Worm (Caenorhabditis elegans) whole organism, L4 larva: Measurements from ENCODE around the gene M163.10.

Experiments
- Y75B8A.6 ChIP-seq: fragments of 200-800 bp; sonication (Bioruptor generic); IDR thresholded peaks from 2 replicates; pipeline ENCODE4 v1.3.6; 2022; ENCODE audit warnings: missing genetic modification reagents, missing genetic modification characterization, missing compliant biosample characterization
- ZK546.5 ChIP-seq, 2 experiments: sonication (generic microtip); optimal IDR thresholded peaks; 2 replicates each; lab custom pipeline; 2017; ENCODE audit warnings: missing biosample characterization in 2 of 2, missing genetic modification characterization in 2 of 2
- aha-1 ChIP-seq: fragments of 150-350 bp; peaks from one replicate; lab custom pipeline; 2014; ENCODE audit warnings: missing biosample characterization, missing genetic modification characterization
- arid-1 ChIP-seq: fragments of 200-800 bp; sonication (Bioruptor generic); conservative IDR thresholded peaks from 2 replicates; pipeline ENCODE4 v1.3.6; 2022; ENCODE audit warnings: missing genetic modification reagents, missing genetic modification characterization, missing compliant biosample characterization
- attf-4 ChIP-seq: sonication (generic microtip); optimal IDR thresholded peaks from 3 replicates; lab custom pipeline; 2017; ENCODE audit warnings: missing biosample characterization, missing genetic modification characterization
- ceh-20 ChIP-seq: fragments of 200-800 bp; sonication (Bioruptor generic); IDR thresholded peaks from 2 replicates; pipeline ENCODE4 v1.3.6; 2022; ENCODE audit warnings: missing genetic modification reagents, missing genetic modification characterization, missing compliant biosample characterization
- ceh-62 ChIP-seq: sonication (generic microtip); optimal IDR thresholded peaks from 2 replicates; lab custom pipeline; 2017; ENCODE audit warnings: missing biosample characterization, missing genetic modification characterization
- ces-1 ChIP-seq: fragments of 150-350 bp; sonication (generic microtip); optimal IDR thresholded peaks from 4 replicates; lab custom pipeline; 2014; ENCODE audit warnings: missing biosample characterization, missing genetic modification reagents, missing genetic modification characterization
- cey-2 ChIP-seq: sonication (generic microtip); optimal IDR thresholded peaks from 3 replicates; lab custom pipeline; 2017; ENCODE audit warnings: missing genetic modification characterization, mild to moderate bottlenecking, missing compliant biosample characterization, antibody characterized with exemption, borderline replicate concordance; ENCODE audit not compliant: insufficient read depth
- ctbp-1 ChIP-seq: fragments of 200-800 bp; sonication (Bioruptor generic); IDR thresholded peaks from 2 replicates; pipeline ENCODE4 v1.3.6; 2022; ENCODE audit warnings: missing genetic modification reagents, missing genetic modification characterization, missing compliant biosample characterization
- daf-16 ChIP-seq, 3 experiments: sonication (generic microtip); optimal IDR thresholded peaks; 2 replicates each; lab custom pipeline; 2016 to 2017; ENCODE audit warnings: missing genetic modification characterization in 3 of 3, missing genetic modification reagents in 3 of 3, mild to moderate bottlenecking in 2 of 3, missing compliant biosample characterization in 2 of 3, missing biosample characterization in 1 of 3, moderate library complexity in 1 of 3
- daf-8 ChIP-seq: fragments of 200-800 bp; sonication (Bioruptor generic); IDR thresholded peaks from 2 replicates; pipeline ENCODE4 v1.3.6; 2022; ENCODE audit warnings: missing genetic modification characterization, missing compliant biosample characterization
- dmd-6 ChIP-seq: fragments of 200-800 bp; sonication (Bioruptor generic); IDR thresholded peaks from 2 replicates; pipeline ENCODE4 v1.3.6; 2022; ENCODE audit warnings: missing genetic modification reagents, missing genetic modification characterization, missing compliant biosample characterization
- dmd-8 ChIP-seq: fragments of 200-800 bp; sonication (Bioruptor generic); IDR thresholded peaks from 2 replicates; pipeline ENCODE4 v1.3.6; 2022; ENCODE audit warnings: missing genetic modification characterization, missing compliant biosample characterization
- dve-1 ChIP-seq: sonication (generic microtip); optimal IDR thresholded peaks from 2 replicates; lab custom pipeline; 2017; ENCODE audit warnings: antibody characterized with exemption, mild to moderate bottlenecking, missing genetic modification characterization, missing compliant biosample characterization; ENCODE audit not compliant: insufficient read depth
- egl-43 ChIP-seq: fragments of 200-800 bp; sonication (Bioruptor generic); IDR thresholded peaks from 2 replicates; pipeline ENCODE4 v1.3.6; 2022; ENCODE audit warnings: missing genetic modification reagents, missing genetic modification characterization, missing compliant biosample characterization
- fos-1 ChIP-seq: fragments of 150-350 bp; optimal IDR thresholded peaks from 2 replicates; lab custom pipeline; 2014; ENCODE audit warnings: missing biosample characterization, missing genetic modification characterization
- gei-8 ChIP-seq: fragments of 200-800 bp; sonication (Bioruptor generic); optimal IDR thresholded peaks from 2 replicates; lab custom pipeline; 2018; ENCODE audit warnings: mild to moderate bottlenecking, missing genetic modification characterization, missing compliant biosample characterization
- hif-1 ChIP-seq, 2 experiments: sonication (generic microtip); optimal IDR thresholded peaks; 2 replicates each; lab custom pipeline; 2016 to 2017; ENCODE audit warnings: missing compliant biosample characterization in 2 of 2, missing genetic modification characterization in 2 of 2, missing genetic modification reagents in 2 of 2, missing genotype in 2 of 2, mild to moderate bottlenecking in 1 of 2
- hlh-11 ChIP-seq: fragments of 200-800 bp; sonication (Bioruptor generic); optimal IDR thresholded peaks from 2 replicates; lab custom pipeline; 2018; ENCODE audit warnings: mild to moderate bottlenecking, missing genetic modification characterization, missing compliant biosample characterization
- hlh-30 ChIP-seq: sonication (generic microtip); optimal IDR thresholded peaks from 2 replicates; lab custom pipeline; 2017; ENCODE audit warnings: antibody characterized with exemption, mild to moderate bottlenecking, missing genetic modification characterization, missing compliant biosample characterization; ENCODE audit not compliant: insufficient read depth
- hmg-1.1 ChIP-seq: fragments of 200-800 bp; sonication (Bioruptor generic); IDR thresholded peaks from 2 replicates; pipeline ENCODE4 v1.3.6; 2022; ENCODE audit warnings: missing genetic modification reagents, missing genetic modification characterization, missing compliant biosample characterization
- lsy-2 ChIP-seq, 2 experiments: fragments of 150-350 bp in 1 of 2; sonication (generic microtip) in 1 of 2; optimal IDR thresholded peaks; 2 replicates each; lab custom pipeline; 2014 to 2017; ENCODE audit warnings: missing biosample characterization in 2 of 2, missing genetic modification characterization in 2 of 2
- madf-5 ChIP-seq, 2 experiments: fragments of 200-800 bp; sonication (Bioruptor generic); IDR thresholded peaks; 2 replicates each; pipeline ENCODE4 v1.3.6; 2022; ENCODE audit warnings: missing compliant biosample characterization in 2 of 2, missing genetic modification characterization in 2 of 2
- mdl-1 ChIP-seq, 2 experiments: fragments of 150-350 bp in 1 of 2; sonication (generic microtip) in 1 of 2; optimal IDR thresholded peaks; 2 replicates each; lab custom pipeline; 2014 to 2017; ENCODE audit warnings: missing biosample characterization in 2 of 2, missing genetic modification characterization in 2 of 2
- mdt-29 ChIP-seq: fragments of 200-800 bp; sonication (Bioruptor generic); IDR thresholded peaks from 2 replicates; pipeline ENCODE4 v1.3.6; 2022; ENCODE audit warnings: missing genetic modification reagents, missing genetic modification characterization, missing compliant biosample characterization
- mxl-2 ChIP-seq: fragments of 200-800 bp; sonication (Bioruptor generic); conservative IDR thresholded peaks from 2 replicates; pipeline ENCODE4 v1.3.6; 2022; ENCODE audit warnings: missing genetic modification reagents, missing genetic modification characterization, missing compliant biosample characterization
- mxl-3 ChIP-seq: fragments of 200-800 bp; sonication (Bioruptor generic); optimal IDR thresholded peaks from 2 replicates; lab custom pipeline; 2018; ENCODE audit warnings: mild to moderate bottlenecking, missing genetic modification characterization, missing compliant biosample characterization
- nhr-10 ChIP-seq: fragments of 150-350 bp; optimal IDR thresholded peaks from 2 replicates; lab custom pipeline; 2014; ENCODE audit warnings: missing biosample characterization, missing genetic modification characterization
- nhr-102 ChIP-seq: sonication (generic microtip); optimal IDR thresholded peaks from 2 replicates; lab custom pipeline; 2016; ENCODE audit warnings: mild to moderate bottlenecking, missing genetic modification characterization, moderate library complexity, missing compliant biosample characterization
- nhr-11 ChIP-seq: fragments of 150-350 bp; optimal IDR thresholded peaks from 2 replicates; lab custom pipeline; 2014; ENCODE audit warnings: missing biosample characterization, missing genetic modification characterization
- nhr-111 ChIP-seq: fragments of 200-800 bp; sonication (Bioruptor generic); optimal IDR thresholded peaks from 2 replicates; lab custom pipeline; 2018; ENCODE audit warnings: mild to moderate bottlenecking, missing genetic modification characterization, missing compliant biosample characterization
- nhr-25 ChIP-seq: sonication (generic microtip); optimal IDR thresholded peaks from 2 replicates; lab custom pipeline; 2017; ENCODE audit warnings: missing genetic modification characterization, mild to moderate bottlenecking, missing compliant biosample characterization, antibody characterized with exemption, moderate library complexity, borderline replicate concordance; ENCODE audit not compliant: insufficient read depth
- nhr-28 ChIP-seq: fragments of 150-350 bp; optimal IDR thresholded peaks from 2 replicates; lab custom pipeline; 2014; ENCODE audit warnings: missing biosample characterization, missing genetic modification characterization
- nhr-48 ChIP-seq: sonication (generic microtip); optimal IDR thresholded peaks from 2 replicates; lab custom pipeline; 2016; ENCODE audit warnings: mild to moderate bottlenecking, missing genetic modification characterization, missing compliant biosample characterization
- nhr-6 ChIP-seq: fragments of 150-350 bp; optimal IDR thresholded peaks from 2 replicates; lab custom pipeline; 2014; ENCODE audit warnings: missing biosample characterization, missing genetic modification characterization
- rbr-2 ChIP-seq: sonication (generic microtip); optimal IDR thresholded peaks from 2 replicates; lab custom pipeline; 2016; ENCODE audit warnings: missing genotype, missing genetic modification characterization, missing compliant biosample characterization
- saeg-2 ChIP-seq: fragments of 200-800 bp; sonication (Bioruptor generic); IDR thresholded peaks from 2 replicates; pipeline ENCODE4 v1.3.6; 2022; ENCODE audit warnings: missing genetic modification reagents, missing genetic modification characterization, missing compliant biosample characterization
- set-16 ChIP-seq: fragments of 200-800 bp; sonication (Bioruptor generic); IDR thresholded peaks from 2 replicates; pipeline ENCODE4 v1.3.6; 2022; ENCODE audit warnings: missing genetic modification reagents, missing genetic modification characterization, missing compliant biosample characterization
- snpc-4 ChIP-seq: fragments of 150-350 bp; optimal IDR thresholded peaks from 2 replicates; lab custom pipeline; 2014; ENCODE audit warnings: missing biosample characterization, missing genetic modification characterization
- spr-3 ChIP-seq: fragments of 200-800 bp; sonication (Bioruptor generic); optimal IDR thresholded peaks from 2 replicates; lab custom pipeline; 2018; ENCODE audit warnings: mild to moderate bottlenecking, missing genetic modification characterization, missing compliant biosample characterization
- tra-1 ChIP-seq: fragments of 200-800 bp; sonication (Bioruptor generic); IDR thresholded peaks from 2 replicates; pipeline ENCODE4 v1.3.6; 2022; ENCODE audit warnings: missing genetic modification reagents, missing genetic modification characterization, missing compliant biosample characterization
- unc-62 ChIP-seq, 3 experiments: fragments of 150-350 bp in 1 of 3; sonication (generic microtip); optimal IDR thresholded peaks in 2 of 3; peaks in 1 of 3; 1 replicate in 1 of 3; 2 replicates in 2 of 3; lab custom pipeline; 2014 to 2017; ENCODE audit warnings: missing biosample characterization in 3 of 3, missing genetic modification characterization in 3 of 3, missing genetic modification reagents in 3 of 3, missing genotype in 1 of 3
- vab-7 ChIP-seq: fragments of 200-800 bp; sonication (Bioruptor generic); IDR thresholded peaks from 2 replicates; pipeline ENCODE4 v1.3.6; 2022; ENCODE audit warnings: missing genetic modification reagents, missing genetic modification characterization, missing compliant biosample characterization
- zip-11 ChIP-seq: fragments of 200-800 bp; sonication (Bioruptor generic); IDR thresholded peaks from 2 replicates; pipeline ENCODE4 v1.3.6; 2022; ENCODE audit warnings: missing genetic modification characterization, missing compliant biosample characterization

The M163.10 gene

ce11 chrX:14495785-14496184 is 25.0 kb downstream of the M163.10 start, which contains the start of gene ztf-14:
ztf-14 (plus strand) TSS chrX:14496085.
- TF ChIP-seq hmg-1.1 (GFP tag; lab: Robert Waterston, UW), result no peak
- TF ChIP-seq rbr-2, result no peak
- no peak for TF ChIP-seq nhr-11 (tag; lab: Kevin White, UChicago)

DNA sequence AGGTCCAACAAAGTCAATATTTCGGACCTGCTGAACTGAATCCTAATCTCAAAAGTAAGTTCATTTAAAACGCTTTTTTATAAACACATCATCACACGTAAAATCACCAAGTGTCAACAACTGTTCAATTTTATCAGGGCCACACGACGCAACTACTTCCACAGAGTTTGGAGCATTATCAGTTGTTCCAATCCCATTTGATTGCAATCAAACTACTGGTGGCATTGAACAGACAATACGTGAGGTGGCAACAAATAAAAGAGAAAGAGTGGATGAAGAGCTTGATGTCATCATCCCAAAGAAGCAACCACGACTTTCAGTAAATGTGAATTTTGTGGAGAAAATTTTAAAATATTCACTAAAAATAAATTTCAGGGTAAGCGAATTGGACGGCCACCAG is 25.8 kb downstream of the M163.10 start:
- no peak for TF ChIP-seq egl-43
- TF ChIP-seq daf-16 (GFP tag; optimal IDR thresholded peaks at IDR 0.05; lab: Kevin White, UChicago), result peak in 1 of 2 experiments; percentile 1
- TF ChIP-seq daf-16 (tag; optimal IDR thresholded peaks at IDR 0.05; lab: Kevin White, UChicago), result peak; percentile 17
- TF ChIP-seq, all 104 proteins: peak for 1

- TF ChIP-seq gei-8 (GFP tag; lab: Kevin White, UChicago), result no peak
- peak; percentile 4 for TF ChIP-seq nhr-48
- TF ChIP-seq hif-1 (tag; optimal IDR thresholded peaks at IDR 0.05; lab: Kevin White, UChicago), result no peak
- peak; percentile 8 for TF ChIP-seq nhr-25 (tag; lab: Kevin White, UChicago)
- no peak for TF ChIP-seq zip-11 (GFP tag; lab: Robert Waterston, UW)
- peak; percentile 11 for TF ChIP-seq hlh-11
- no peak for TF ChIP-seq fos-1 (tag; lab: Kevin White, UChicago)
- peak; percentile 45; the same call in 1 of the 2 replicates for TF ChIP-seq tra-1 (GFP tag; lab: Robert Waterston, UW)
- no peak for TF ChIP-seq madf-5 (GFP tag; IDR thresholded peaks at IDR 0.05; lab: Robert Waterston, UW)
- no peak for TF ChIP-seq mdt-29 (GFP tag; lab: Robert Waterston, UW)
- peak in 1 of 2 experiments; percentile 45 for TF ChIP-seq mdl-1 (tag; optimal IDR thresholded peaks at IDR 0.05; lab: Kevin White, UChicago)
- no peak for TF ChIP-seq daf-8 (GFP tag; lab: Robert Waterston, UW)
- TF ChIP-seq ceh-62 (tag; lab: Kevin White, UChicago), result no peak
- TF ChIP-seq dve-1 (tag; lab: Kevin White, UChicago), result no peak
- no peak for TF ChIP-seq nhr-10 (tag; lab: Kevin White, UChicago)
- TF ChIP-seq unc-62 (GFP tag; optimal IDR thresholded peaks at IDR 0.05 in 1 of 2; lab: Kevin White, UChicago), result peak in 1 of 2 experiments; percentile 97
- no peak for TF ChIP-seq unc-62 (tag; optimal IDR thresholded peaks at IDR 0.05; lab: Kevin White, UChicago)
- TF ChIP-seq arid-1, result no peak
- TF ChIP-seq ctbp-1, result 0 out of 2 replicates have a peak, but pooled peaks have one; percentile 39
- TF ChIP-seq nhr-6, result no peak
- no peak for TF ChIP-seq spr-3 (GFP tag; lab: Kevin White, UChicago)
- TF ChIP-seq lsy-2 (tag; optimal IDR thresholded peaks at IDR 0.05; lab: Kevin White, UChicago), result peak in 1 of 2 experiments; percentile 27
- TF ChIP-seq nhr-28 (tag; lab: Kevin White, UChicago), result peak; percentile 60
- TF ChIP-seq mxl-2 (GFP tag; lab: Robert Waterston, UW), result no peak
- TF ChIP-seq set-16, result no peak
- peak; percentile 90 for TF ChIP-seq aha-1 (tag; lab: Kevin White, UChicago)
- no peak for TF ChIP-seq saeg-2 (GFP tag; lab: Robert Waterston, UW)
- no peak for TF ChIP-seq ZK546.5 (tag; optimal IDR thresholded peaks at IDR 0.05; lab: Kevin White, UChicago)
- TF ChIP-seq hlh-30 (tag; lab: Kevin White, UChicago), result peak; percentile 86
- no peak for TF ChIP-seq nhr-111 (GFP tag; lab: Kevin White, UChicago)
- no peak for TF ChIP-seq ceh-20 (GFP tag; lab: Robert Waterston, UW)
- TF ChIP-seq rbr-2, result no peak
- TF ChIP-seq ces-1 (GFP tag; lab: Kevin White, UChicago), result no peak
- no peak for TF ChIP-seq nhr-102 (tag; lab: Kevin White, UChicago)
- no peak for TF ChIP-seq vab-7
- TF ChIP-seq attf-4 (tag; lab: Kevin White, UChicago), result no peak
- TF ChIP-seq Y75B8A.6 (GFP tag; lab: Robert Waterston, UW), result no peak
- no peak for TF ChIP-seq snpc-4 (tag; lab: Kevin White, UChicago)
- TF ChIP-seq dmd-6 (GFP tag; lab: Robert Waterston, UW), result peak; percentile 41
- TF ChIP-seq dmd-8 (GFP tag; lab: Robert Waterston, UW), result no peak
- no peak for TF ChIP-seq mxl-3 (GFP tag; lab: Kevin White, UChicago)
- no peak for TF ChIP-seq cey-2 (tag; lab: Kevin White, UChicago)
Measured at ce11 chrX:14499830-14500409, 29.1 kb downstream of the M163.10 start.
